Worm (Caenorhabditis elegans): ENCODE data around the gene lir-2.

The lir-2 gene

DNA sequence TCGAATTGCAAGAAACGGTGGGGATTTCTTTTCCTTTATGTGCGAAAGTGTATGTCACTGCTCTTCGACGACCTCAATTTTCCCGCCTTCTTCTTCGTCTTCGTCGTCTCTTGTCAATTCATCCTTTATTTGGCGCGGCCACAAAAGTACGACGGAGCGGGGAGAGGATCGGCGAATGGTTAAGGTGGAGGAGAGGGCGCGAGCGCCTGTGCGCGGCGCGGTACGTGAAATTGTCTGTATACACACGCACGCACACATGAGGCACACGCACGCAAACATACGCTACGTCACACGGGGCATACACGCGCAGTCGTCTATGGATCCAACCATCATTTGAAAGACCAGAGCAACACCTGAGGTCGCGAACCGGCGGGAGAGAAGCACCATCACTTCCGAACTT is 31.8 kb upstream of the lir-2 start:
- TF ChIP-seq ref-1 (GFP tag; conservative IDR thresholded peaks at IDR 0.05) (no peak), med-1 (GFP tag; optimal IDR thresholded peaks at IDR 0.05; ENCODE audit: insufficient read depth) (no peak), cog-1 (tag; optimal IDR thresholded peaks at IDR 0.05) (no peak), klf-2 (GFP tag; conservative IDR thresholded peaks at IDR 0.05) (no peak), tab-1 (GFP tag; IDR thresholded peaks at IDR 0.05) (no peak), ztf-23 (GFP tag; IDR thresholded peaks at IDR 0.05) (no peak), ztf-29 (GFP tag; IDR thresholded peaks at IDR 0.05) (no peak), T22C8.4 (GFP tag; IDR thresholded peaks at IDR 0.05) (no peak), flt-1 (GFP tag; IDR thresholded peaks at IDR 0.05) (no peak)

DNA sequence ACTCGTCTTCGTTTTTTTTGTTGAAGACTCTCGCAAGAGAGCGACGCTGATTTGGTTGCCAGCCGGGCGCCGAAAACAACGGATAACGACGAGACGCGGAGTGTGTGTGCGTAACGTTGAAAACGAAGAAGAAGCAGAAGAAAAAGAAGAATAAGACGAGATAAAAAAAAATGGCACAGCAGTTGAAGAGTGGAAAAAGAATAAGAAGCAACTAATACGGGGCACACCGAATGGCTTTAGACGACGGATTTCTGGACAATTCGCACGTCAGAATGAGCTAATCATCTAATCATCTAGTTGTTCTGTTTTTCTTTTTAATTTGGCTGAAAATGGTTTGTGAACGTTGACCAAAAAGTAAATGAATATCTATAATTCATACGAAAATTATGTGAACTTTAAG is 30.1 kb upstream of the lir-2 start:
- TF ChIP-seq T22C8.4 (GFP tag; IDR thresholded peaks at IDR 0.05) = no peak
- TF ChIP-seq klf-2 (GFP tag; conservative IDR thresholded peaks at IDR 0.05) = no peak

DNA sequence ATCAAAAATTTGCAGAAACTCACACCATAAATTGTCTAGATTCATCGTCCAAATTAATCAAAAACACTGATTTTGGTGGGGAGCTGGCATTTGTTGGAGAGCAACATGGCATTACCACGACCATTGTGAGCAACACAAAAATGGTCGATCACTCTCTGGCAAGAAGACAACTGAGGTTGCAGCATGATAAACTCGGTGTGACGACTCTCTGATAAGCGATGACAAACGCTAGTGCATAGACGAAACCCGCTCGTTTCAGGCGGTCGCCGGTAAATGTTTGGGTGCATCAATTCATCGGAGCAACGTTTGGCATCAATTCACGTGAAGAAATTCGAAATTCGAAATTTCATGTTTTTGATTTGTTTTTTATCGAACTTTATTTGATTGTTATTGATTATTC is 28.0 kb upstream of the lir-2 start:
- TF ChIP-seq tab-1 (GFP tag; IDR thresholded peaks at IDR 0.05) (no peak), ref-1 (GFP tag; conservative IDR thresholded peaks at IDR 0.05) (no peak), med-1 (GFP tag; optimal IDR thresholded peaks at IDR 0.05; ENCODE audit: insufficient read depth) (no peak), flt-1 (GFP tag; IDR thresholded peaks at IDR 0.05) (no peak), ztf-23 (GFP tag; IDR thresholded peaks at IDR 0.05) (no peak), ztf-29 (GFP tag; IDR thresholded peaks at IDR 0.05) (no peak), T22C8.4 (GFP tag; IDR thresholded peaks at IDR 0.05) (no peak), cog-1 (tag; optimal IDR thresholded peaks at IDR 0.05) (no peak), klf-2 (GFP tag; conservative IDR thresholded peaks at IDR 0.05) (no peak)

DNA sequence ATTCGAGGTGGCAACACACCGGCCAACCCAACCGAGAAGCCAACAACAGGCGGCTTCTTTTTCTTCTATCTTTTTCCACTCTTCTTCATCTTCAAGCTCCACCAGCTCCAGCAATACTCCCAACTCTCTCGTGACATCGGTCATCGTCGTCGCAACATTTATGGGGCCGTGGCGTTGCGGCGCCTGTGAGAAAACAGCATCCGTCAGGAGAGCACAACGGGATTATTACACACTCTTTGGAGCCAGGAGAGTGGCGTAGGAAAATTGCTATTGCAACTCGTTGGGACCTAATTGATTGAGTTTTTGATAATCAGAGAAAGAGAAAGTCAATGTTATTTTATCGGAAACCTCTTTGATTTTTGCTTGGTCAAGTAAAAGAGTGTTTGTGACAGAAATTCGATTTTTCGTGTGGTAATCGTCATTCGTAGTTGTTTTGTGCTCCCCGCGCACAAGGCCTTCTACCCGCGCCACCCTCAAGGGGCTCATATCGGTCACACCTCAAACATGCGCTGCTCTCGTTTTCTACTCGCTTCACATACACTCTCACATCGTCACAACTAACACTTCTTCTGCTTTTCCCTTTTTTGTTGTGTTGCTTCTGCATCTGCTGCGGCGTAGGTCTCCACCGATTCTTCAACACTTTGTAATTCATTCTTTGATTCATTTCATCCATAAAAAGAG is 26.8 kb upstream of the lir-2 start:
- TF ChIP-seq tab-1 (GFP tag; IDR thresholded peaks at IDR 0.05) (no peak), T22C8.4 (GFP tag; IDR thresholded peaks at IDR 0.05) (no peak), klf-2 (GFP tag; conservative IDR thresholded peaks at IDR 0.05) (no peak), ztf-29 (GFP tag; IDR thresholded peaks at IDR 0.05) (no peak), ztf-23 (GFP tag; IDR thresholded peaks at IDR 0.05) (no peak), flt-1 (GFP tag; IDR thresholded peaks at IDR 0.05) (no peak), cog-1 (tag; optimal IDR thresholded peaks at IDR 0.05) (no peak), med-1 (GFP tag; optimal IDR thresholded peaks at IDR 0.05; ENCODE audit: insufficient read depth) (no peak), ref-1 (GFP tag; conservative IDR thresholded peaks at IDR 0.05) (no peak)

DNA sequence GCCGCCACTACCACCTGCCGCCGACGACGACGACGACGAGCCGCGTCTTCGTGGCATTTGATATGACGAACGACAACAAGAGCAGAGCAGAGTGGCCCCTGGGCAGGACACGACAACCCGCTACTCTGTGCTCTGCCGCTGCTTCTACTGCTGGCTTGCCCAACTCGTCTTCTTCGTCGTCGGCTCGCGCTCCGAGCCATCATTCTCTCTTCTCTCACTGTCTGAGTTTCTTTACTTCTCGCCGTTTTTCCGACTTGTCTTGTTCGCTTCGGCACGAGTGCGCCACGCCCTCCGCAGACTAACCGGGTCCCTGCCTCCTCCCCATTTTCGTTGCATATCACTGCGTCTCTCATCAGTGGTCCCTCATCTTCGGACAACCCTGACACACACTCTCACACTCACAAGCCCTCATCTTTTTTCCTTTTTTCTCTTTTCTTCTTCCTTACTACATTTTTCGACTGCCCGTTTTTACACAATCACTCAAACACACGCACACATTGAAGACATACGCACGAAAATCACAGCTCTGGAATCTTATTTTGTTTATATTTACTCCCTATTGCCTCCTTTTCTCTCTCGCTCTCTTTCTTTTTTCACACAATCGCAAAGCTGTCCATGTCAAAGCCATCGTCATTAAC is 24.9 kb upstream of the lir-2 start:
- peak; percentile 58 for TF ChIP-seq flt-1 (GFP tag; IDR thresholded peaks at IDR 0.05)
- TF ChIP-seq ztf-29 (GFP tag; IDR thresholded peaks at IDR 0.05) = no peak
- TF ChIP-seq cog-1 (tag; optimal IDR thresholded peaks at IDR 0.05) = peak; percentile 17

DNA sequence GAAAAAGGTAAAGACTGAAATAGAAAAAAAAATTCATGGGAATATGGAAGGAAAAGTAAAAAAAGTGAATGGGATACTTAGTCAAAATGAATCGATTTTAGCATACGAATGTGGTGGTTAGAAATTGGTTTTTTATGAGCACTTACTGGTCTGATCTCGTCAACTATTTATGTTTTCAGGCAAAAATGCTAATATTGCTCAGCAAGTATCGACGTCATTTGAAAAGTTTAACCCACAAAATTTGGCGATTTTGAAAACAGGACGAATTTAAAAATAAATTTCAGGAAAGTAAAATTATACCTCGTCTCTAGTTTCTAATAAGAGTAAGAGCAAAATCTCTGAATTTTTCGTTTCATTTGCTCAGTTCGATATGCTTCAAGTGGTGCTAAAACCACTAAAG is 23.9 kb upstream of the lir-2 start:
- TF ChIP-seq ref-1 (GFP tag; conservative IDR thresholded peaks at IDR 0.05) = no peak

DNA sequence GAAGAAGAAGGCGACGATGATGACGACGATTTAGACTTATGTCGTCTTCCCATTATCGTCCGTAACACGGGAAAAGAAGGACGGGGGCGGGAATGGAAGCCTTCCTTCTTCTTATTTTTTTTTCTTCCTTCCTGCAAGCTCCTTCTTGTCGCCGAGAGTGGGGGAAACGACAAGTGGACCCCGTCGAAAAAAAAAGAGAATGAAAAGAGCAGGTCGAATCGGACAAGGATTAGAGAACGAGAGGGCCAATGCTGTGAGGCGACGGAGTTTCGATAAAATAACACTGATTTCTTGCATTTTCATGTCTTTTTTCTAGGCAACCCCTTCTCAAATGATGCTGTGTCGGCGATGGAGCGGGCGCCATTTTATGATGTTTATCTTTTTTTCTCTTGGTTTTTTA is 15.9 kb upstream of the lir-2 start, which contains the start of gene pde-4:
Gene pde-4 (minus strand): TSS at position 76 of the 400 bp plus-strand sequence.
- TF ChIP-seq T22C8.4 (GFP tag; IDR thresholded peaks at IDR 0.05) (no peak), klf-2 (GFP tag; conservative IDR thresholded peaks at IDR 0.05) (no peak), ztf-29 (GFP tag; IDR thresholded peaks at IDR 0.05) (no peak), cog-1 (tag; optimal IDR thresholded peaks at IDR 0.05) (no peak), tab-1 (GFP tag; IDR thresholded peaks at IDR 0.05) (no peak), ztf-23 (GFP tag; IDR thresholded peaks at IDR 0.05) (no peak), ref-1 (GFP tag; conservative IDR thresholded peaks at IDR 0.05) (no peak), med-1 (GFP tag; optimal IDR thresholded peaks at IDR 0.05; ENCODE audit: insufficient read depth) (no peak)

DNA sequence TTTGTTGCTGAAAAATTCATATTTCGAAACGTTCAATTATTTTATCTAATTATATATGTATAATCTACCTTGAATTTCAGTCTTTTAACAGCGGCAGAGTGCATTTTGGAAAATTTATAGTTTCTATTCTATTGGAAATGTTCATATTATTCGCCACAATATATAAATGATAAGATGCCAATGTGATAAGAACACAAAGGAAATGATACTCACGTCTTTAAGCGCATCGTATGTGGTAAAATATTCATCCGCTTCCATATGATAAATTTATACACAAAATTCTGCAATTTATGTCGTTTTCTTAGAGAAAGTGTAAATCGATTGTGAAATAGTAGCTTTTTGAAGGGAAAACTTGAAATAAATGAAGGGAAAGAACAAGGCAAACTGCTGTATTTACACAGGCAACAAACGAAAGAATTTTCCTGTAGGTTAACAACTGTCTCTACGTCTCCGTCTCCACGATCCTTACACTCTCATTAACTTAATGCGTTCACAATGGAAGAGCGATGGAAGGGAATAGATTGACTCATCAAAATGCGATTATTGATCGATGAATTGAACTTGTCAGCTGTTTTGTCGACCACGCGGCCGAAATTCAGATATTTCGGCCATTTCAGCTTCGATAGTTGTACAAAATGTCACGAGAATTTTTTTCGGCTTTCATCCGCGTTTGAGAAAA is 4.9 kb upstream of the lir-2 start, which contains the start of gene alfa-1:
Gene alfa-1 (minus strand): TSS at position 515 of the 679 bp plus-strand sequence.
- TF ChIP-seq cog-1 (tag; optimal IDR thresholded peaks at IDR 0.05) (no peak), ref-1 (GFP tag; conservative IDR thresholded peaks at IDR 0.05) (no peak), med-1 (GFP tag; optimal IDR thresholded peaks at IDR 0.05; ENCODE audit: insufficient read depth) (no peak), tab-1 (GFP tag; IDR thresholded peaks at IDR 0.05) (no peak), ztf-23 (GFP tag; IDR thresholded peaks at IDR 0.05) (no peak)

DNA sequence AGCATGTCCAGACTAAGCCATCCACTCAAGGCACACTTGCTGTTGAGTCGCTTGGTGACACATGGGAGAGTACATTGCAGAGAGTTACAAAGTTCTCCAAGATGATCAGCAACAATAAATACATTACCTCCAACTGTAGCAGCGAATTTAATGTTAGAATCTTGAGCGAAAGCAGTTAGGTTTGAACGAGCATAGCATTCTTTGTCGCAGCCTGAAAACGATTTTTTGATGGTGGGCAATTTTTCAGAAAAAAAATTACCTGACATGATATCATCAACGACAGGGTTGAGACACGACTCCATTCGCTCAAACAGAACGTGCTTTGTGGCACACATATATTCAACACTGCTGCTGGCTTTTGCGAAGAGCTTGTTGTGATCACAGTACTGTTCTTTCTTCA is 4.0 kb upstream of the lir-2 start:
- TF ChIP-seq cog-1 (tag; optimal IDR thresholded peaks at IDR 0.05) = no peak
- no peak for TF ChIP-seq ztf-29 (GFP tag; IDR thresholded peaks at IDR 0.05)
- no peak for TF ChIP-seq med-1 (GFP tag; optimal IDR thresholded peaks at IDR 0.05; ENCODE audit: insufficient read depth)
- TF ChIP-seq tab-1 (GFP tag; IDR thresholded peaks at IDR 0.05) = no peak
- no peak for TF ChIP-seq flt-1 (GFP tag; IDR thresholded peaks at IDR 0.05)
- no peak for TF ChIP-seq ztf-23 (GFP tag; IDR thresholded peaks at IDR 0.05)
- TF ChIP-seq klf-2 (GFP tag; conservative IDR thresholded peaks at IDR 0.05) = no peak
- TF ChIP-seq T22C8.4 (GFP tag; IDR thresholded peaks at IDR 0.05) = no peak
- TF ChIP-seq ref-1 (GFP tag; conservative IDR thresholded peaks at IDR 0.05) = no peak
